Worm (Caenorhabditis elegans) whole organism, midembryonic: Measurements from ENCODE around the gene jmjd-3.3.

Source experiments
- T22C8.4 ChIP-seq: fragments of 200-800 bp; sonication (Bioruptor generic); IDR thresholded peaks from 2 replicates; pipeline ENCODE4 v1.3.6; 2022; ENCODE audit warnings: missing genetic modification characterization, missing compliant biosample characterization
- cog-1 ChIP-seq: sonication (generic microtip); optimal IDR thresholded peaks from 2 replicates; lab custom pipeline; 2016; ENCODE audit warnings: missing genetic modification characterization, missing compliant biosample characterization
- flt-1 ChIP-seq: fragments of 200-800 bp; sonication (Bioruptor generic); IDR thresholded peaks from 2 replicates; pipeline ENCODE4 v1.3.6; 2022; ENCODE audit warnings: missing genetic modification characterization, missing compliant biosample characterization
- klf-2 ChIP-seq: fragments of 200-800 bp; sonication (Bioruptor generic); conservative IDR thresholded peaks from 2 replicates; pipeline ENCODE4 v1.3.6; 2022; ENCODE audit warnings: missing genetic modification reagents, missing genetic modification characterization, missing compliant biosample characterization
- med-1 ChIP-seq: sonication (generic microtip); optimal IDR thresholded peaks from 2 replicates; lab custom pipeline; 2017; ENCODE audit warnings: missing genetic modification characterization, mild to moderate bottlenecking, missing compliant biosample characterization, antibody characterized with exemption, missing genetic modification reagents; ENCODE audit not compliant: insufficient read depth
- ref-1 ChIP-seq: fragments of 200-800 bp; sonication (Bioruptor generic); conservative IDR thresholded peaks from 2 replicates; pipeline ENCODE4 v1.3.6; 2022; ENCODE audit warnings: missing genetic modification reagents, missing genetic modification characterization, missing compliant biosample characterization
- tab-1 ChIP-seq: fragments of 200-800 bp; sonication (Bioruptor generic); IDR thresholded peaks from 2 replicates; pipeline ENCODE4 v1.3.6; 2022; ENCODE audit warnings: missing genetic modification characterization, missing compliant biosample characterization
- ztf-23 ChIP-seq: fragments of 200-800 bp; sonication (Bioruptor generic); IDR thresholded peaks from 2 replicates; pipeline ENCODE4 v1.3.6; 2022; ENCODE audit warnings: missing genetic modification reagents, missing genetic modification characterization, missing compliant biosample characterization
- ztf-29 ChIP-seq: fragments of 200-800 bp; sonication (Bioruptor generic); IDR thresholded peaks from 2 replicates; pipeline ENCODE4 v1.3.6; 2022; ENCODE audit warnings: missing genetic modification reagents, missing genetic modification characterization, missing compliant biosample characterization

ce11 chrX:13435790-13436472, at the start of gene jmjd-3.3:
- TF ChIP-seq flt-1 (GFP tag; lab: Robert Waterston, UW), result no peak
- TF ChIP-seq ztf-29, result no peak
- no peak for TF ChIP-seq tab-1 (GFP tag; lab: Robert Waterston, UW)
- TF ChIP-seq med-1 (GFP tag; lab: Kevin White, UChicago), result no peak
- no peak for TF ChIP-seq ztf-23
- no peak for TF ChIP-seq ref-1
- TF ChIP-seq T22C8.4 (GFP tag; lab: Robert Waterston, UW), result no peak
- no peak for TF ChIP-seq klf-2 (GFP tag; lab: Robert Waterston, UW)
- no peak for TF ChIP-seq cog-1 (tag; lab: Kevin White, UChicago)
